Fruit fly (Drosophila melanogaster): ENCODE results near the gene dsh.

- TF ChIP-seq CG11456 (GFP tag; IDR thresholded peaks at IDR 0.05) (no peak), jigr1 (GFP tag; IDR thresholded peaks at IDR 0.05) (no peak), CG1603 (tag; optimal IDR thresholded peaks at IDR 0.05) (no peak), CG7357 (GFP tag; IDR thresholded peaks at IDR 0.05) (no peak), CG13123 (GFP tag; optimal IDR thresholded peaks at IDR 0.05) (no peak), Eip74EF (GFP tag; optimal IDR thresholded peaks at IDR 0.05) (no peak), Hr39 (optimal IDR thresholded peaks at IDR 0.05) (no peak), CG7786 (GFP tag; optimal IDR thresholded peaks at IDR 0.05) (no peak), CG3407 (GFP tag; optimal IDR thresholded peaks at IDR 0.05) (no peak), CG6683 (GFP tag; optimal IDR thresholded peaks at IDR 0.05) (no peak), cato (GFP tag; optimal IDR thresholded peaks at IDR 0.05; ENCODE audit: borderline replicate concordance) (no peak)
Measured at dm6 chrX:11369374-11369773, 13.7 kb downstream of the dsh start, which contains the start of gene dlg1.

All from whole organism, embryonic.